Worm (Caenorhabditis elegans) whole organism, L2 larva: ENCODE data around the gene cest-26.

Experiments used
- ama-1 ChIP-seq: fragments of 150-350 bp; optimal IDR thresholded peaks from 2 replicates; lab custom pipeline; 2018; ENCODE audit warnings: inconsistent platforms
- ceh-82 ChIP-seq: fragments of 150-350 bp; optimal IDR thresholded peaks from 2 replicates; lab custom pipeline; 2014; ENCODE audit warnings: missing biosample characterization, missing genetic modification characterization
- lin-13 ChIP-seq: fragments of 150-350 bp; optimal IDR thresholded peaks from 2 replicates; lab custom pipeline; 2014; ENCODE audit warnings: missing biosample characterization, missing genetic modification reagents, missing genetic modification characterization
- nhr-11 ChIP-seq: fragments of 150-350 bp; optimal IDR thresholded peaks from 2 replicates; lab custom pipeline; 2014; ENCODE audit warnings: missing biosample characterization, missing genetic modification characterization
- unc-62 ChIP-seq: fragments of 150-350 bp; optimal IDR thresholded peaks from 2 replicates; lab custom pipeline; 2014; ENCODE audit warnings: missing biosample characterization, missing genetic modification reagents, missing genetic modification characterization
- ztf-11 ChIP-seq: sonication (generic microtip); optimal IDR thresholded peaks from 2 replicates; lab custom pipeline; 2017; ENCODE audit warnings: missing biosample characterization, missing genetic modification characterization

DNA sequence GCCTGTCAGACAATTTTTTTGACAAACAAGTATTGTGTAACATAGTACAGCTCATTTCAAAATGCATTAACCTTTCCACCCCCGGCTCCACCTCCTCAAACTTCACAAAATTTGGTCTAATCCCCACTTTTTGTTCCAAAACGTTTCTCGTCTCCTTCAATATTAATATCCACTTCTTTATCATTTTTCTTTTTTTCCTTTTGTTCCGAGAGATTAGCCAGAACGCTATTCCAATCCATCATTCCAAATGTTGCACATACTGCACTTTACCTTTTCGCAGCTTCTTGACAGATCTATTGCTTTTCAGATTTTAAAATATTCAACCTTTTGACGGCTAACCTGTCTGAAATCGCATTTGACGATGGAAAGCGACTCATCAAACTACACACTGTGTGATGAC is 34.6 kb downstream of the cest-26 start, which contains the start of gene D1079.1:
- TF ChIP-seq nhr-11 (no peak), ama-1 (lab: Kevin White, UChicago) (no peak), lin-13 (no peak), ceh-82 (tag; lab: Kevin White, UChicago) (no peak), ztf-11 (tag; lab: Kevin White, UChicago) (no peak), unc-62 (GFP tag; lab: Kevin White, UChicago) (no peak)
